Worm (Caenorhabditis elegans) whole organism, mixed stage, embryonic: ENCODE data around the gene lips-11.
"Not testable (repeated sequence)": the region's sequence is repeated elsewhere in the genome, so short reads cannot be mapped to it uniquely, and the experiment has no call there.

Source experiments
- bed-3 ChIP-seq: fragments of 200-800 bp; sonication (Bioruptor generic); optimal IDR thresholded peaks from 3 replicates; lab custom pipeline; 2018; ENCODE audit warnings: mild to moderate bottlenecking, missing genetic modification characterization, moderate library complexity, missing compliant biosample characterization
- blmp-1 ChIP-seq: fragments of 150-350 bp; optimal IDR thresholded peaks from 2 replicates; lab custom pipeline; 2014; ENCODE audit warnings: missing biosample characterization, missing genetic modification characterization
- cnd-1 ChIP-seq: fragments of 200-800 bp; sonication (Bioruptor generic); optimal IDR thresholded peaks from 2 replicates; lab custom pipeline; 2018; ENCODE audit warnings: mild to moderate bottlenecking, missing genetic modification characterization, missing compliant biosample characterization
- ham-2 ChIP-seq: fragments of 200-800 bp; sonication (Bioruptor generic); optimal IDR thresholded peaks from 2 replicates; lab custom pipeline; 2018; ENCODE audit warnings: mild to moderate bottlenecking, missing genetic modification characterization, missing compliant biosample characterization
- hlh-1 ChIP-seq: fragments of 150-350 bp; optimal IDR thresholded peaks from 2 replicates; lab custom pipeline; 2014; ENCODE audit warnings: missing biosample characterization, missing genetic modification reagents, missing genetic modification characterization
- lin-13 ChIP-seq: fragments of 150-350 bp; optimal IDR thresholded peaks from 2 replicates; lab custom pipeline; 2014; ENCODE audit warnings: missing biosample characterization, missing genetic modification characterization
- nhr-12 ChIP-seq: fragments of 150-350 bp; optimal IDR thresholded peaks from 2 replicates; lab custom pipeline; 2014; ENCODE audit warnings: missing biosample characterization, missing genetic modification characterization
- nhr-2 ChIP-seq: fragments of 150-350 bp; optimal IDR thresholded peaks from 2 replicates; lab custom pipeline; 2014; ENCODE audit warnings: missing biosample characterization, missing genetic modification characterization
- nhr-76 ChIP-seq: sonication (generic microtip); optimal IDR thresholded peaks from 2 replicates; lab custom pipeline; 2017; ENCODE audit warnings: missing biosample characterization, missing genetic modification characterization
- pha-4 ChIP-seq: fragments of 150-350 bp; optimal IDR thresholded peaks from 2 replicates; lab custom pipeline; 2018; ENCODE audit warnings: missing biosample characterization, missing genetic modification reagents, missing genetic modification characterization
- snpc-4 ChIP-seq: fragments of 150-350 bp; optimal IDR thresholded peaks from 2 replicates; lab custom pipeline; 2014; ENCODE audit warnings: missing biosample characterization, missing genetic modification characterization
- unc-62 ChIP-seq: fragments of 150-350 bp; optimal IDR thresholded peaks from 2 replicates; lab custom pipeline; 2014; ENCODE audit warnings: missing biosample characterization, missing genetic modification reagents, missing genetic modification characterization
- zip-8 ChIP-seq: fragments of 150-350 bp; optimal IDR thresholded peaks from 2 replicates; lab custom pipeline; 2014; ENCODE audit warnings: missing biosample characterization, missing genetic modification characterization
- ztf-11 ChIP-seq: fragments of 150-350 bp; optimal IDR thresholded peaks from 2 replicates; lab custom pipeline; 2014; ENCODE audit warnings: missing biosample characterization, missing genetic modification characterization

- not testable (repeated sequence) for TF ChIP-seq ztf-11 (tag; lab: Kevin White, UChicago); bed-3; blmp-1 (tag; lab: Kevin White, UChicago); snpc-4; zip-8; unc-62 (GFP tag; lab: Kevin White, UChicago); ham-2 (GFP tag; lab: Kevin White, UChicago); nhr-76 (tag; lab: Kevin White, UChicago); lin-13 (tag; lab: Kevin White, UChicago); hlh-1 (tag; lab: Kevin White, UChicago); nhr-12 (tag; lab: Kevin White, UChicago); pha-4 (tag; lab: Kevin White, UChicago); nhr-2
- peak; percentile 5 for TF ChIP-seq cnd-1 (tag; lab: Kevin White, UChicago)
These were observed 23.7 kb upstream of the lips-11 start for ce11 chrII:1134314-1135108.
